Worm (Caenorhabditis elegans): Measurements from ENCODE around the gene F14D7.9.

ce11 chrV:14320730-14321319 lies 26.3 kb downstream of the F14D7.9 start:
- TF ChIP-seq ama-1 (optimal IDR thresholded peaks at IDR 0.05): no peak
- no peak for TF ChIP-seq ets-7 (tag; optimal IDR thresholded peaks at IDR 0.05)
